Worm (Caenorhabditis elegans) whole organism, L2 larva: ENCODE results near the gene chch-3.
"Not testable (repeated sequence)": the region's sequence is repeated elsewhere in the genome, so short reads cannot be mapped to it uniquely, and the experiment has no call there.

Experiments
- R02D3.7 ChIP-seq: fragments of 150-350 bp; optimal IDR thresholded peaks from 2 replicates; lab custom pipeline; 2014; ENCODE audit warnings: missing biosample characterization, missing genetic modification characterization
- ZK546.5 ChIP-seq: sonication (generic microtip); optimal IDR thresholded peaks from 2 replicates; lab custom pipeline; 2017; ENCODE audit warnings: missing biosample characterization, missing genetic modification characterization
- alr-1 ChIP-seq: fragments of 150-350 bp; optimal IDR thresholded peaks from 2 replicates; lab custom pipeline; 2014; ENCODE audit warnings: missing biosample characterization, missing genetic modification characterization
- ama-1 ChIP-seq: fragments of 150-350 bp; optimal IDR thresholded peaks from 2 replicates; lab custom pipeline; 2018; ENCODE audit warnings: inconsistent platforms
- blmp-1 ChIP-seq: sonication (generic microtip); optimal IDR thresholded peaks from 2 replicates; lab custom pipeline; 2017; ENCODE audit warnings: missing genetic modification characterization, mild to moderate bottlenecking, missing compliant biosample characterization, antibody characterized with exemption, moderate library complexity; ENCODE audit not compliant: insufficient read depth
- ceh-16 ChIP-seq: fragments of 150-350 bp; optimal IDR thresholded peaks from 2 replicates; lab custom pipeline; 2014; ENCODE audit warnings: missing biosample characterization, missing genetic modification characterization
- ceh-82 ChIP-seq: fragments of 150-350 bp; optimal IDR thresholded peaks from 2 replicates; lab custom pipeline; 2014; ENCODE audit warnings: missing biosample characterization, missing genetic modification characterization
- egl-27 ChIP-seq: sonication (generic microtip); optimal IDR thresholded peaks from 3 replicates; lab custom pipeline; 2017; ENCODE audit warnings: missing biosample characterization, missing genetic modification reagents, missing genetic modification characterization
- fos-1 ChIP-seq: fragments of 150-350 bp; optimal IDR thresholded peaks from 2 replicates; lab custom pipeline; 2014; ENCODE audit warnings: missing biosample characterization, missing genetic modification characterization
- lsy-2 ChIP-seq, 2 experiments: fragments of 150-350 bp in 1 of 2; sonication (generic microtip) in 1 of 2; optimal IDR thresholded peaks; 2 replicates each; lab custom pipeline; 2014 to 2017; ENCODE audit warnings: missing biosample characterization in 2 of 2, missing genetic modification characterization in 2 of 2
- mdl-1 ChIP-seq, 2 experiments: fragments of 150-350 bp in 1 of 2; sonication (generic microtip) in 1 of 2; optimal IDR thresholded peaks; 2 replicates each; lab custom pipeline; 2017; ENCODE audit warnings: missing biosample characterization in 2 of 2, missing genetic modification characterization in 2 of 2
- nhr-6 ChIP-seq: fragments of 150-350 bp; optimal IDR thresholded peaks from 2 replicates; lab custom pipeline; 2014; ENCODE audit warnings: missing biosample characterization, missing genetic modification characterization
- nhr-77 ChIP-seq: fragments of 150-350 bp; optimal IDR thresholded peaks from 2 replicates; lab custom pipeline; 2014; ENCODE audit warnings: missing biosample characterization, missing genetic modification characterization
- peb-1 ChIP-seq: fragments of 150-350 bp; optimal IDR thresholded peaks from 2 replicates; lab custom pipeline; 2014; ENCODE audit warnings: missing biosample characterization, missing genetic modification characterization
- sem-4 ChIP-seq: fragments of 150-350 bp; optimal IDR thresholded peaks from 2 replicates; lab custom pipeline; 2014; ENCODE audit warnings: missing biosample characterization, missing genetic modification reagents, missing genetic modification characterization
- sma-3 ChIP-seq: sonication (generic microtip); optimal IDR thresholded peaks from 2 replicates; lab custom pipeline; 2016; ENCODE audit warnings: missing genetic modification reagents, missing genetic modification characterization, missing compliant biosample characterization
- unc-62 ChIP-seq: fragments of 150-350 bp; optimal IDR thresholded peaks from 2 replicates; lab custom pipeline; 2014; ENCODE audit warnings: missing biosample characterization, missing genetic modification reagents, missing genetic modification characterization
- ztf-1 ChIP-seq: fragments of 200-800 bp; sonication (Bioruptor generic); conservative IDR thresholded peaks from 2 replicates; pipeline ENCODE4 v1.3.6; 2022; ENCODE audit warnings: missing genetic modification characterization, missing compliant biosample characterization

chch-3 gene

ce11 chrII:9452172-9452571 lies 35.4 kb downstream of the chch-3 start, which contains the start of gene R09D1.12:
Gene R09D1.12, minus strand, starts transcription at chrII:9452272.
- not testable (repeated sequence) for TF ChIP-seq unc-62 (GFP tag; lab: Kevin White, UChicago); R02D3.7 (tag; lab: Kevin White, UChicago); egl-27 (tag; lab: Kevin White, UChicago)
- TF ChIP-seq, all 48 proteins: peak for 0; not testable (repeated sequence) for 48

ce11 chrII:9454304-9454703 lies 37.5 kb downstream of the chch-3 start, which contains the start of gene chil-19:
Gene chil-19, minus strand, starts transcription at chrII:9454404.
- no peak for TF ChIP-seq sma-3
- TF ChIP-seq ztf-1, result no peak
- TF ChIP-seq peb-1 (tag; lab: Kevin White, UChicago), result no peak
- no peak for TF ChIP-seq ceh-16 (tag; lab: Kevin White, UChicago)
- no peak for TF ChIP-seq fos-1 (tag; lab: Kevin White, UChicago)

- not testable (repeated sequence) for TF ChIP-seq lsy-2 (tag; optimal IDR thresholded peaks at IDR 0.05; lab: Kevin White, UChicago); nhr-77 (tag; lab: Kevin White, UChicago); fos-1 (tag; lab: Kevin White, UChicago)
- TF ChIP-seq, all 48 proteins: peak for 0; not testable (repeated sequence) for 48
Measured at ce11 chrII:9459462-9459861, 42.6 kb downstream of the chch-3 start, which contains the start of gene R09D1.14. Gene R09D1.14, minus strand, starts transcription at chrII:9459562.

ce11 chrII:9461881-9462280 lies 45.1 kb downstream of the chch-3 start, which contains the start of gene chil-21:
Gene chil-21, minus strand, starts transcription at chrII:9461981.
- not testable (repeated sequence) for TF ChIP-seq sma-3; blmp-1 (tag; lab: Kevin White, UChicago); R02D3.7 (tag; lab: Kevin White, UChicago)

ce11 chrII:9466095-9466494 lies 49.3 kb downstream of the chch-3 start, which contains the start of gene chil-22:
Gene chil-22, minus strand, starts transcription at chrII:9466195.
- TF ChIP-seq ceh-82 (tag; lab: Kevin White, UChicago) (no peak), ZK546.5 (tag; lab: Kevin White, UChicago) (no peak), nhr-6 (tag; lab: Kevin White, UChicago) (no peak), alr-1 (tag; lab: Kevin White, UChicago) (no peak), mdl-1 (tag; optimal IDR thresholded peaks at IDR 0.05; lab: Kevin White, UChicago) (no peak), ama-1 (lab: Kevin White, UChicago) (no peak), sem-4 (tag; lab: Kevin White, UChicago) (no peak)
- TF ChIP-seq, all 48 proteins: peak for 0
